Fruit fly (Drosophila melanogaster) whole organism: ENCODE results near the gene CG15221.

Experiments
- Dll ChIP-seq: fragments of >200 bp; optimal IDR thresholded peaks from 2 replicates; lab custom pipeline; 2017
- EcR ChIP-seq, 2 experiments: fragments of >200 bp; optimal IDR thresholded peaks; 2 replicates each; lab custom pipeline; 2017; ENCODE audit warnings: missing biosample characterization in 2 of 2, missing genetic modification characterization in 2 of 2, missing genetic modification reagents in 2 of 2
- pan ChIP-seq: fragments of >200 bp; optimal IDR thresholded peaks from 2 replicates; lab custom pipeline; 2017
- psq ChIP-seq: fragments of >200 bp; optimal IDR thresholded peaks from 2 replicates; lab custom pipeline; 2017

DNA sequence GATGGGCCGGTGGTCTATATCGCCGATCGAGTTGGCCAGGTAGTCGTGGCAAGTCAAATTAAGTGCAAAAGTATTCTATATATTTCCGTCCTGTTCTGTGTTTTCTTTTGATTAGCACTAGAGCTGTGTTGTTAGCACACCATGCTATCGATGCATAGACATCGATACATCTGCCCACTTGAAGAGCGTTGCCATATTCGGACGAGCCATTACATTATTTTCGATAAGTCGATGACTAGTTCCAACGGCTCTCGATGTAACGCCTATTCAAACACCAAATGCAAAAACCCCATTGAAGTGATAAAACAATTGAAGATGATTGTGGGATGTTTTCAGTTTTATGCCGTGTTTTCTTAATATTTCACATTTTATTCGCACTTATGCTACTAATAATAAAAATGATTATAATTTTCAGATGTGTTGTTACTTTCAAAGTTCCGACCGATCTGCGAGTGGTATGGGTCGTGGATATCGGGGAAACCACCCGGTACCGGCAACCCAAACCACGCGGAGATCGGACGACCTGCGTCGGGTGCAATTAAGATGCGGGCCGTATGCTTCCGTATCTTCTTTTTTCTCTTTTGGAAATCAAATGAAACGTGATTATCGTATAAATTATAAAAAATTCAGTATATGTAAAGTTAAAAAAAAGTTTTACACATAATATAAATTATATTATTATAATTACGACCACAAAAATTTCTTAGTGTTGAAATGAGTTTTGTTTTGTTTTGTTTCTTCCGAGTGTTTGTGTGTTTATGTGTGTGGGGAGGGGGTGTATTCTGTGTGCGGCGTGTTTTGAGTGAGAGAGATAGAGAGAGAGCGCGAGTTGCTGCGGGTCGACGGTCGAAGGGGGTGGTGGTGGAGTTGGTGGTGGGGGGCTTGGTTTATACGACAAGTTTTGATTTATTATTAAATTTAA is 14.0 kb upstream of the CG15221 start, which contains the start of gene FucT6:
- TF ChIP-seq EcR (GFP tag; optimal IDR thresholded peaks at IDR 0.05; lab: Kevin White, UChicago) = no peak
- no peak for TF ChIP-seq pan (lab: Kevin White, UChicago)
- TF ChIP-seq psq = no peak
- no peak for TF ChIP-seq Dll (lab: Kevin White, UChicago)
